Worm (Caenorhabditis elegans): ENCODE results near the gene ddx-15.

ce11 chrIII:5591668-5592149 lies at the start of gene ddx-15, which contains the start of gene ucr-1:
- no peak for TF ChIP-seq Y53G8AR.9 (GFP tag; conservative IDR thresholded peaks at IDR 0.05)
- TF ChIP-seq zfh-2 (GFP tag; conservative IDR thresholded peaks at IDR 0.05): no peak
- TF ChIP-seq rcor-1 (GFP tag; IDR thresholded peaks at IDR 0.05): no peak

All from whole organism, young adult.